Fruit fly (Drosophila melanogaster) whole organism, prepupa: ENCODE measurements around the gene CG14000.

ENCODE experiments used
- CG10669 ChIP-seq: fragments of 200-800 bp; sonication (Bioruptor generic); optimal IDR thresholded peaks from 3 replicates; lab custom pipeline; 2018; ENCODE audit warnings: missing biosample characterization, mild to moderate bottlenecking, missing genetic modification characterization, moderate library complexity
- CG1621 ChIP-seq: fragments of 200-800 bp; sonication (Bioruptor generic); optimal IDR thresholded peaks from 3 replicates; lab custom pipeline; 2018; ENCODE audit warnings: missing biosample characterization, mild to moderate bottlenecking, missing genetic modification characterization
- CG6854 ChIP-seq: fragments of 200-800 bp; sonication (Bioruptor generic); optimal IDR thresholded peaks from 2 replicates; lab custom pipeline; 2017; ENCODE audit warnings: missing biosample characterization, mild to moderate bottlenecking, missing genetic modification characterization
- CG9139 ChIP-seq: fragments of 200-800 bp; sonication (Bioruptor generic); optimal IDR thresholded peaks from 3 replicates; lab custom pipeline; 2017; ENCODE audit warnings: missing biosample characterization, mild to moderate bottlenecking, missing genetic modification characterization
- Hr39 ChIP-seq: fragments of 200-800 bp; sonication (Bioruptor generic); optimal IDR thresholded peaks from 2 replicates; lab custom pipeline; 2016; ENCODE audit warnings: missing biosample characterization, missing genetic modification characterization
- eg ChIP-seq: fragments of 200-800 bp; sonication (Bioruptor generic); IDR thresholded peaks from 3 replicates; pipeline ENCODE4 v1.3.6; 2022; ENCODE audit warnings: missing biosample characterization, missing genetic modification characterization

DNA sequence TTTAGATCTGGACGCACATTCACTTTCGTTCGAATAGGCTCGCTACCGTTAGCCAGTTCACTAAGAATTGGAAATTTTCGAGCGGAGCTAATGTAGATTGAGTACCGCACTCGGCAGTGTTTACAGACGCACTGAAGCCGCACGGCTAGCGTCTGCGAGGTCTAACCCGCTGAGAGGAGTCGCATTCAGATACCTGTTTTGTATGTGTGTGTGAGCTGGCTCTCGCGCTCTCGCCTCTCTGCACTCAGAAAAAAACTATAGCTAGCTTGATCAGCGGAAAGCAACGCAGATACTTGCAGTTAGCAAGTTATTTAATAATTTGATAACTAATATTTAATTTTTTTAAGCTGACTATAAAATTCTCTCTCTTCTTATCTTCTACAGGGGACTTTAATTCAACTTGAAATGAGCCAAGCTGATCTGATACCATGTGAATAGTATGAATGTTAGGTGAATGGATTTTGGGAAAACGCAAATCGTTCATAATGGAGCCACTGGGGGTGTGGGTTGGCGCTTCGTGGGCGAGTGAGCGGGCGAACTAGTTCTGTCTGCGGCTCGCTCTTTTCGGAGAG is 30.6 kb downstream of the CG14000 start, which contains the start of gene rau:
- TF ChIP-seq Hr39 (GFP tag; lab: Kevin White, UChicago), result peak; percentile 29
- peak; percentile 84 for TF ChIP-seq eg
- peak; percentile 65 for TF ChIP-seq CG6854 (GFP tag; lab: Kevin White, UChicago)
- TF ChIP-seq CG10669, result peak; percentile 79
- peak; percentile 39 for TF ChIP-seq CG9139 (GFP tag; lab: Kevin White, UChicago)
- TF ChIP-seq CG1621 (tag; lab: Kevin White, UChicago), result peak; percentile 23
